Fruit fly (Drosophila melanogaster) whole organism: ENCODE results near the gene Ir94a.

ENCODE experiments used
- Dll ChIP-seq: fragments of >200 bp; optimal IDR thresholded peaks from 2 replicates; lab custom pipeline; 2017
- EcR ChIP-seq, 2 experiments: fragments of >200 bp; optimal IDR thresholded peaks; 2 replicates each; lab custom pipeline; 2017; ENCODE audit warnings: missing biosample characterization in 2 of 2, missing genetic modification characterization in 2 of 2, missing genetic modification reagents in 2 of 2
- pan ChIP-seq: fragments of >200 bp; optimal IDR thresholded peaks from 2 replicates; lab custom pipeline; 2017
- usp ChIP-seq: fragments of >200 bp; optimal IDR thresholded peaks from 2 replicates; lab custom pipeline; 2017; ENCODE audit warnings: missing biosample characterization, missing genetic modification characterization, mixed read lengths

- TF ChIP-seq pan (lab: Kevin White, UChicago) (no peak), usp (GFP tag; lab: Kevin White, UChicago) (no peak), Dll (lab: Kevin White, UChicago) (no peak), EcR (GFP tag; optimal IDR thresholded peaks at IDR 0.05; lab: Kevin White, UChicago) (no peak)
These were observed 34.2 kb downstream of the Ir94a start for dm6 chr3R:22147426-22147825.
